Worm (Caenorhabditis elegans): ENCODE measurements around the gene Y71H2AL.2.
A peak's percentile ranks its signal among the peaks of the same experiment; 100 is the strongest.

Gene Y71H2AL.2

ce11 chrIII:2652704-2653566 lies 33.2 kb upstream of the Y71H2AL.2 start:
- TF ChIP-seq cebp-1 (GFP tag; IDR thresholded peaks at IDR 0.05) (no peak), cebp-1 (tag; optimal IDR thresholded peaks at IDR 0.05) (peak; percentile 11), ztf-18 (tag; optimal IDR thresholded peaks at IDR 0.05) (no peak), ztf-28 (GFP tag; IDR thresholded peaks at IDR 0.05) (no peak), zfh-2 (GFP tag; conservative IDR thresholded peaks at IDR 0.05) (no peak), snpc-4 (GFP tag; optimal IDR thresholded peaks at IDR 0.05) (no peak), snpc-4 (tag; optimal IDR thresholded peaks at IDR 0.05) (no peak), F37B4.10 (GFP tag; IDR thresholded peaks at IDR 0.05) (no peak), unc-130 (GFP tag; optimal IDR thresholded peaks at IDR 0.05) (no peak), him-1 (tag; optimal IDR thresholded peaks at IDR 0.05) (no peak), sea-2 (GFP tag; IDR thresholded peaks at IDR 0.05) (no peak), ceh-100 (GFP tag; IDR thresholded peaks at IDR 0.05) (no peak), athp-1 (tag; optimal IDR thresholded peaks at IDR 0.05) (no peak), rpc-1 (optimal IDR thresholded peaks at IDR 0.05) (no peak), rpc-1 (tag; optimal IDR thresholded peaks at IDR 0.05) (peak; percentile 54), tbp1 (GFP tag; optimal IDR thresholded peaks at IDR 0.05) (peak; percentile 76), nfyb-1 (GFP tag; IDR thresholded peaks at IDR 0.05) (no peak), ztf-3 (GFP tag; optimal IDR thresholded peaks at IDR 0.05) (no peak)

- TF ChIP-seq lin-40 (tag; optimal IDR thresholded peaks at IDR 0.05) (peak; percentile 1), sea-2 (GFP tag; IDR thresholded peaks at IDR 0.05) (no peak)
These were observed 30.0 kb upstream of the Y71H2AL.2 start for ce11 chrIII:2656168-2656567.

DNA sequence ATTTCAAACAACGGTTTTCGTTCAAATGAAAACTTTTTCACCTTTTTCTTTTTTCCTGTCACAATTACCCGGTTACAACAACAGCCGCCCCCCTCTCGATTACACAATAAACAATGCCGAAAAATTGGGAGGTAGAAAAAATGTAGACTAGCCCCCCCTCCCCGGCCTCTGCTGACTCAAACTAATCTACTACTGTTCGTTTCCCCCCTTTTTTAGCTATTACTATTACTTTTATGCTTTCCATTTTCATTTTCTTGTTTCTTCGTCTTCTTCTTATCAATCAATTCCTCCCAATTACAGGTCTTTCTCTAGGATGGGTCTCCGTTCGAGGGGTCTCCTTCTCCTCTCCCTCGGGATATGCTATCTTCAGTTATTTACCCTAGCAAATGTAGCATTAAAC lies 28.4 kb upstream of the Y71H2AL.2 start, which contains the start of gene let-805:
let-805 (plus strand) TSS at position 301 of the 400 bp plus-strand sequence.
- TF ChIP-seq mes-4 (tag; optimal IDR thresholded peaks at IDR 0.05), result no peak
- TF ChIP-seq lag-1 (GFP tag; IDR thresholded peaks at IDR 0.05), result no peak
- no peak for TF ChIP-seq F52B5.7 (tag; optimal IDR thresholded peaks at IDR 0.05)
- TF ChIP-seq dpff-1 (tag; optimal IDR thresholded peaks at IDR 0.05), result no peak
- no peak for TF ChIP-seq F23B12.7 (tag; optimal IDR thresholded peaks at IDR 0.05; ENCODE audit: insufficient read depth)
- no peak for TF ChIP-seq ZK185.1 (tag; optimal IDR thresholded peaks at IDR 0.05; ENCODE audit: poor library complexity, severe bottlenecking)
- no peak for TF ChIP-seq hmg-20 (GFP tag; IDR thresholded peaks at IDR 0.05)
- TF ChIP-seq nhr-120 (GFP tag; IDR thresholded peaks at IDR 0.05), result no peak
- no peak for TF ChIP-seq nhr-27 (tag; optimal IDR thresholded peaks at IDR 0.05)

DNA sequence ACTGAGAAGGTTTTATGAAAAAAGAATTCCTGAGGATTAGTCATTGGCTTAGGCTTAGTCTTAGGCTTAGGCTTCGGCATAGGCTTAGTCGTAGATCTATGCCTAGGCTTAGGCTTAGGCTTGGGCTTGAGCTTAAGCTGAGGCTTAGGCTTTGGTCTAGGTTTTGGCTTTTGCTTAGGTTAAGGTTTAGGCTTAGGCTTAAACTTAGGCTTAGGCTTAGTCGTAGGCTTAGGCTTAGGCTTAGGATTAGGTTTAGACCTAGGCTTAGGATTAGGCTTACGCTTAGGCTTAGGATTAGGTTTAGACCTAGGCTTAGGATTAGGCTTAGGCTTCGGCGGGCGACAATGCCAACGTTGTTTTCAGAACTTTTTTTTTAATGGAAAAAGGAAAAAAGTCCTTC lies 10.7 kb upstream of the Y71H2AL.2 start:
- TF ChIP-seq lin-26 (GFP tag; IDR thresholded peaks at IDR 0.05) (0 out of 2 replicates have a peak, but pooled peaks have one; percentile 16), D2030.7 (GFP tag; IDR thresholded peaks at IDR 0.05) (no peak)

ce11 chrIII:2676097-2676496 lies 10.1 kb upstream of the Y71H2AL.2 start:
- TF ChIP-seq lin-26 (GFP tag; IDR thresholded peaks at IDR 0.05), result no peak
- peak; percentile 63 for TF ChIP-seq dox-1 (GFP tag; IDR thresholded peaks at IDR 0.05)
- TF ChIP-seq ccch-3 (GFP tag; optimal IDR thresholded peaks at IDR 0.05), result no peak
- TF ChIP-seq nhr-80 (tag; optimal IDR thresholded peaks at IDR 0.05), result peak; percentile 73
- TF ChIP-seq attf-5 (GFP tag; optimal IDR thresholded peaks at IDR 0.05), result peak; percentile 8
- peak in 1 of 2 experiments; percentile 25 for TF ChIP-seq let-607 (tag; optimal IDR thresholded peaks at IDR 0.05)
